Worm (Caenorhabditis elegans) whole organism, young adult: ENCODE data around the gene C49C3.8.

Source experiments
- C06A6.2 ChIP-seq: fragments of 200-800 bp; sonication (Bioruptor generic); conservative IDR thresholded peaks from 2 replicates; pipeline ENCODE4 v1.3.6; 2022; ENCODE audit warnings: missing genetic modification characterization, missing compliant biosample characterization
- F22D6.2 ChIP-seq: sonication (generic microtip); optimal IDR thresholded peaks from 2 replicates; lab custom pipeline; 2016; ENCODE audit warnings: mild to moderate bottlenecking, missing genetic modification characterization, missing compliant biosample characterization
- ama-1 ChIP-seq, 3 experiments: fragments of 150-350 bp in 1 of 3; sonication (generic microtip) in 2 of 3; optimal IDR thresholded peaks; 2 replicates each; lab custom pipeline; 2014 to 2018; ENCODE audit warnings: missing biosample characterization in 2 of 3, missing genetic modification characterization in 2 of 3, missing genetic modification reagents in 2 of 3
- attf-6 ChIP-seq: fragments of 200-800 bp; sonication (Bioruptor generic); IDR thresholded peaks from 2 replicates; pipeline ENCODE4 v1.3.6; 2022; ENCODE audit warnings: missing genetic modification reagents, missing genetic modification characterization, missing compliant biosample characterization
- ceh-100 ChIP-seq: fragments of 200-800 bp; sonication (Bioruptor generic); IDR thresholded peaks from 2 replicates; pipeline ENCODE4 v1.3.6; 2022; ENCODE audit warnings: missing genetic modification reagents, missing genetic modification characterization, missing compliant biosample characterization
- nfya-1 ChIP-seq: sonication (generic microtip); optimal IDR thresholded peaks from 2 replicates; lab custom pipeline; 2017; ENCODE audit warnings: antibody characterized with exemption, missing compliant biosample characterization, missing genetic modification characterization, borderline replicate concordance; ENCODE audit not compliant: insufficient read depth
- pbrm-1 ChIP-seq: fragments of 200-800 bp; sonication (Bioruptor generic); IDR thresholded peaks from 2 replicates; pipeline ENCODE4 v1.3.6; 2022; ENCODE audit warnings: missing genetic modification reagents, missing genetic modification characterization, missing compliant biosample characterization
- sea-2 ChIP-seq: fragments of 200-800 bp; sonication (Bioruptor generic); IDR thresholded peaks from 2 replicates; pipeline ENCODE4 v1.3.6; 2022; ENCODE audit warnings: missing genetic modification characterization, missing compliant biosample characterization
- snpc-3.4 ChIP-seq: sonication (generic microtip); optimal IDR thresholded peaks from 2 replicates; lab custom pipeline; 2017; ENCODE audit warnings: missing genetic modification characterization, mild to moderate bottlenecking, missing compliant biosample characterization, antibody characterized with exemption, moderate library complexity, missing genotype, missing genetic modification reagents
- snpc-4 ChIP-seq, 5 experiments: fragments of 150-350 bp in 1 of 5; sonication (generic microtip) in 4 of 5; optimal IDR thresholded peaks; 2 replicates each; lab custom pipeline; 2014 to 2018; ENCODE audit warnings: missing genetic modification characterization in 5 of 5, missing biosample characterization in 3 of 5, antibody characterized with exemption in 2 of 5, mild to moderate bottlenecking in 2 of 5, missing compliant biosample characterization in 2 of 5, missing genotype in 2 of 5, moderate library complexity in 2 of 5, missing genetic modification reagents in 1 of 5
- sptf-2 ChIP-seq: fragments of 200-800 bp; sonication (Bioruptor generic); optimal IDR thresholded peaks from 2 replicates; lab custom pipeline; 2018; ENCODE audit warnings: mild to moderate bottlenecking, missing genetic modification characterization, missing compliant biosample characterization
- unc-62 ChIP-seq: fragments of 150-350 bp; optimal IDR thresholded peaks from 2 replicates; lab custom pipeline; 2014; ENCODE audit warnings: missing biosample characterization, missing genetic modification reagents, missing genetic modification characterization

ce11 chrIV:17343482-17343881 lies 8.5 kb downstream of the C49C3.8 start, which contains the start of gene C49C3.11:
- TF ChIP-seq nfya-1 (tag; lab: Kevin White, UChicago) (no peak), ceh-100 (GFP tag; lab: Robert Waterston, UW) (no peak), attf-6 (GFP tag; lab: Robert Waterston, UW) (no peak), pbrm-1 (GFP tag; lab: Robert Waterston, UW) (no peak), C06A6.2 (no peak), ama-1 (optimal IDR thresholded peaks at IDR 0.05; lab: Kevin White, UChicago) (no peak), ama-1 (GFP tag; optimal IDR thresholded peaks at IDR 0.05; lab: Kevin White, UChicago) (no peak), sptf-2 (GFP tag; lab: Kevin White, UChicago) (no peak), snpc-3.4 (no peak), sea-2 (GFP tag; lab: Robert Waterston, UW) (no peak), F22D6.2 (tag; lab: Kevin White, UChicago) (no peak), unc-62 (GFP tag; lab: Kevin White, UChicago) (no peak), snpc-4 (GFP tag; optimal IDR thresholded peaks at IDR 0.05; lab: Kevin White, UChicago) (no peak), snpc-4 (tag; optimal IDR thresholded peaks at IDR 0.05; lab: Kevin White, UChicago) (no peak)
